3 fruit fly cellular contexts compared by ENCODE assay signal in genomic region chr3L:3472786-3473185, dm6.
TF ChIP-seq lines count a peak whose summit lies in the region.

No protein-coding gene starts in this region.

TF ChIP-seq in whole organism, embryonic, 481 proteins besides CTCF, POLR2A, EP300 and RAD21 (continued from another document and continues in another):
- TF ChIP-seq B-H1 (GFP tag; IDR thresholded peaks at IDR 0.05; lab: Robert Waterston, UW) = peak; percentile 67
- TF ChIP-seq lmd (GFP tag; IDR thresholded peaks at IDR 0.05; lab: Robert Waterston, UW) = peak; percentile 71
- peak; percentile 25; the same call in 1 of the 2 replicates for TF ChIP-seq CG9215 (GFP tag; IDR thresholded peaks at IDR 0.05; lab: Robert Waterston, UW)
- no peak for TF ChIP-seq CG34224 (GFP tag; IDR thresholded peaks at IDR 0.05; lab: Robert Waterston, UW; ENCODE audit: partially characterized antibody)
- no peak for TF ChIP-seq zf30C (GFP tag; optimal IDR thresholded peaks at IDR 0.05; lab: Kevin White, UChicago)
- TF ChIP-seq CG10209 (GFP tag; optimal IDR thresholded peaks at IDR 0.05; lab: Kevin White, UChicago) = peak; percentile 68
- no peak for TF ChIP-seq Six4 (GFP tag; optimal IDR thresholded peaks at IDR 0.05; lab: Kevin White, UChicago)
- no peak for TF ChIP-seq CG10321 (GFP tag; IDR thresholded peaks at IDR 0.05; lab: Robert Waterston, UW)
- TF ChIP-seq oc (tag; optimal IDR thresholded peaks at IDR 0.05; lab: Kevin White, UChicago) = peak; percentile 51
- peak; percentile 69; the same call in 2 of the 3 replicates for TF ChIP-seq otp (GFP tag; IDR thresholded peaks at IDR 0.05; lab: Robert Waterston, UW)
- no peak for TF ChIP-seq sr (GFP tag; IDR thresholded peaks at IDR 0.05; lab: Robert Waterston, UW)
- TF ChIP-seq Med (GFP tag; lab: Kevin White, UChicago) = peak; percentile 96
- peak; percentile 51 for TF ChIP-seq CG10274 (GFP tag; optimal IDR thresholded peaks at IDR 0.05; lab: Kevin White, UChicago)
- peak; percentile 47; the same call in 1 of the 2 replicates for TF ChIP-seq CG43689 (GFP tag; IDR thresholded peaks at IDR 0.05; lab: Robert Waterston, UW)
- TF ChIP-seq CG17186 (GFP tag; optimal IDR thresholded peaks at IDR 0.05; lab: Kevin White, UChicago) = no peak
- no peak for TF ChIP-seq sens-2 (GFP tag; IDR thresholded peaks at IDR 0.05; lab: Robert Waterston, UW)
- peak; percentile 43 for TF ChIP-seq phol (tag; optimal IDR thresholded peaks at IDR 0.05; lab: Kevin White, UChicago)
- peak; percentile 82 for TF ChIP-seq vvl (GFP tag; IDR thresholded peaks at IDR 0.05; lab: Robert Waterston, UW)
- peak; percentile 38 for TF ChIP-seq NK7.1 (GFP tag; optimal IDR thresholded peaks at IDR 0.05; lab: Kevin White, UChicago)
- TF ChIP-seq emc (GFP tag; optimal IDR thresholded peaks at IDR 0.05; lab: Kevin White, UChicago) = no peak
- TF ChIP-seq CG31224 (GFP tag; IDR thresholded peaks at IDR 0.05; lab: Robert Waterston, UW) = peak; percentile 62
- no peak for TF ChIP-seq lov (optimal IDR thresholded peaks at IDR 0.05; lab: Kevin White, UChicago)
- TF ChIP-seq lov (GFP tag; IDR thresholded peaks at IDR 0.05; lab: Robert Waterston, UW) = peak; percentile 68; the same call in 1 of the 3 replicates
- no peak for TF ChIP-seq CkIIα-i1 (GFP tag; IDR thresholded peaks at IDR 0.05; lab: Robert Waterston, UW)
- TF ChIP-seq Max (GFP tag; optimal IDR thresholded peaks at IDR 0.05; lab: Kevin White, UChicago) = no peak
- no peak for TF ChIP-seq Hr78 (GFP tag; optimal IDR thresholded peaks at IDR 0.05; lab: Kevin White, UChicago)
- TF ChIP-seq HmgD (GFP tag; optimal IDR thresholded peaks at IDR 0.05; lab: Kevin White, UChicago) = no peak
- TF ChIP-seq CG13123 (GFP tag; optimal IDR thresholded peaks at IDR 0.05; lab: Kevin White, UChicago) = no peak
- peak; percentile 52 for TF ChIP-seq D19A (tag; optimal IDR thresholded peaks at IDR 0.05; lab: Kevin White, UChicago)
- no peak for TF ChIP-seq ftz-f1 (GFP tag; optimal IDR thresholded peaks at IDR 0.05; lab: Kevin White, UChicago)
- TF ChIP-seq CG6175 (GFP tag; IDR thresholded peaks at IDR 0.05; lab: Robert Waterston, UW) = no peak
- peak; percentile 49 for TF ChIP-seq CG5180 (GFP tag; optimal IDR thresholded peaks at IDR 0.05; lab: Kevin White, UChicago)
- TF ChIP-seq shn (GFP tag; optimal IDR thresholded peaks at IDR 0.05; lab: Kevin White, UChicago) = no peak
- no peak for TF ChIP-seq Bdp1 (GFP tag; optimal IDR thresholded peaks at IDR 0.05; lab: Kevin White, UChicago)
- TF ChIP-seq Side (GFP tag; optimal IDR thresholded peaks at IDR 0.05; lab: Kevin White, UChicago) = peak; percentile 63
- peak; percentile 54 for TF ChIP-seq Asciz (GFP tag; optimal IDR thresholded peaks at IDR 0.05; lab: Kevin White, UChicago)
- peak; percentile 57; the same call in 2 of the 3 replicates for TF ChIP-seq CG14050 (GFP tag; IDR thresholded peaks at IDR 0.05; lab: Robert Waterston, UW)
- peak; percentile 75 for TF ChIP-seq CG17359 (tag; optimal IDR thresholded peaks at IDR 0.05; lab: Kevin White, UChicago)
- TF ChIP-seq Rx (GFP tag; IDR thresholded peaks at IDR 0.05; lab: Robert Waterston, UW) = peak; percentile 69
- TF ChIP-seq yki (optimal IDR thresholded peaks at IDR 0.05; lab: Kevin White, UChicago) = no peak
- TF ChIP-seq jing (GFP tag; optimal IDR thresholded peaks at IDR 0.05; lab: Kevin White, UChicago) = no peak
- peak; percentile 73 for TF ChIP-seq CG12219 (GFP tag; optimal IDR thresholded peaks at IDR 0.05; lab: Kevin White, UChicago)
- peak; percentile 5 for TF ChIP-seq ewg (GFP tag; optimal IDR thresholded peaks at IDR 0.05; lab: Kevin White, UChicago)
- TF ChIP-seq CG11093 (GFP tag; IDR thresholded peaks at IDR 0.05; lab: Robert Waterston, UW) = no peak
- TF ChIP-seq CG4360 (GFP tag; IDR thresholded peaks at IDR 0.05; lab: Robert Waterston, UW) = no peak

TF ChIP-seq in whole organism, prepupa, 60 proteins besides CTCF, POLR2A, EP300 and RAD21 (continued from another document):
- TF ChIP-seq CG6792 (GFP tag; optimal IDR thresholded peaks at IDR 0.05; lab: Kevin White, UChicago) (peak; percentile 51), Blimp-1 (GFP tag; optimal IDR thresholded peaks at IDR 0.05; lab: Kevin White, UChicago) (no peak), Smox (GFP tag; optimal IDR thresholded peaks at IDR 0.05; lab: Kevin White, UChicago) (peak; percentile 33), CG6808 (GFP tag; optimal IDR thresholded peaks at IDR 0.05; lab: Kevin White, UChicago) (peak; percentile 62), achi (GFP tag; optimal IDR thresholded peaks at IDR 0.05; lab: Kevin White, UChicago) (peak; percentile 51), Ets21C (GFP tag; optimal IDR thresholded peaks at IDR 0.05; lab: Kevin White, UChicago) (peak; percentile 16), CG7368 (GFP tag; optimal IDR thresholded peaks at IDR 0.05; lab: Kevin White, UChicago) (peak; percentile 40), OdsH (GFP tag; optimal IDR thresholded peaks at IDR 0.05; lab: Kevin White, UChicago) (no peak), Lpt (GFP tag; optimal IDR thresholded peaks at IDR 0.05; lab: Kevin White, UChicago) (no peak), svp (GFP tag; lab: Kevin White, UChicago) (peak; percentile 68), Sox14 (GFP tag; optimal IDR thresholded peaks at IDR 0.05; lab: Kevin White, UChicago) (peak; percentile 39), pdm3 (GFP tag; optimal IDR thresholded peaks at IDR 0.05; lab: Kevin White, UChicago) (no peak), CG9139 (GFP tag; optimal IDR thresholded peaks at IDR 0.05; lab: Kevin White, UChicago) (peak; percentile 7), acj6 (GFP tag; optimal IDR thresholded peaks at IDR 0.05; lab: Kevin White, UChicago) (peak; percentile 57), CG8632 (GFP tag; optimal IDR thresholded peaks at IDR 0.05; lab: Kevin White, UChicago) (peak; percentile 20), Ets96B (tag; optimal IDR thresholded peaks at IDR 0.05; lab: Kevin White, UChicago) (peak; percentile 65), fd59A (GFP tag; optimal IDR thresholded peaks at IDR 0.05; lab: Kevin White, UChicago) (peak; percentile 43), vri (GFP tag; optimal IDR thresholded peaks at IDR 0.05; lab: Kevin White, UChicago) (peak; percentile 27), CG1621 (tag; optimal IDR thresholded peaks at IDR 0.05; lab: Kevin White, UChicago) (peak; percentile 48), CG31627 (GFP tag; optimal IDR thresholded peaks at IDR 0.05; lab: Kevin White, UChicago) (peak; percentile 41), Hr38 (GFP tag; optimal IDR thresholded peaks at IDR 0.05; lab: Kevin White, UChicago) (no peak), CG11294 (GFP tag; IDR thresholded peaks at IDR 0.05; lab: Robert Waterston, UW) (no peak), CG32006 (GFP tag; optimal IDR thresholded peaks at IDR 0.05; lab: Kevin White, UChicago) (no peak), ss (GFP tag; optimal IDR thresholded peaks at IDR 0.05; lab: Kevin White, UChicago) (peak; percentile 46 to 74), cyc (GFP tag; optimal IDR thresholded peaks at IDR 0.05; lab: Kevin White, UChicago) (peak; percentile 17), Hr39 (GFP tag; optimal IDR thresholded peaks at IDR 0.05; lab: Kevin White, UChicago) (peak; percentile 10), CG6163 (GFP tag; IDR thresholded peaks at IDR 0.05; lab: Robert Waterston, UW) (peak; percentile 72), CG6276 (GFP tag; optimal IDR thresholded peaks at IDR 0.05; lab: Kevin White, UChicago) (no peak), Eip75B (GFP tag; optimal IDR thresholded peaks at IDR 0.05; lab: Kevin White, UChicago) (peak; percentile 42), lz (GFP tag; optimal IDR thresholded peaks at IDR 0.05; lab: Kevin White, UChicago) (peak; percentile 30), Gug (GFP tag; IDR thresholded peaks at IDR 0.05; lab: Robert Waterston, UW) (0 out of 2 replicates have a peak, but pooled peaks have one; percentile 16), CG11762 (GFP tag; optimal IDR thresholded peaks at IDR 0.05; lab: Kevin White, UChicago; ENCODE audit: insufficient read depth) (peak; percentile 4), CG10631 (GFP tag; optimal IDR thresholded peaks at IDR 0.05; lab: Kevin White, UChicago) (peak; percentile 35), CG6854 (GFP tag; optimal IDR thresholded peaks at IDR 0.05; lab: Kevin White, UChicago) (no peak), salr (GFP tag; optimal IDR thresholded peaks at IDR 0.05; lab: Kevin White, UChicago) (peak in 1 of 2 experiments; percentile 36), CG10669 (GFP tag; optimal IDR thresholded peaks at IDR 0.05; lab: Kevin White, UChicago) (peak; percentile 54), Eip78C (GFP tag; lab: Kevin White, UChicago) (peak; percentile 71), CG16779 (tag; optimal IDR thresholded peaks at IDR 0.05; lab: Kevin White, UChicago) (peak; percentile 41), Sox102F (GFP tag; optimal IDR thresholded peaks at IDR 0.05; lab: Kevin White, UChicago) (peak; percentile 58), net (GFP tag; optimal IDR thresholded peaks at IDR 0.05; lab: Kevin White, UChicago) (peak; percentile 54), CG3919 (GFP tag; optimal IDR thresholded peaks at IDR 0.05; lab: Kevin White, UChicago) (peak; percentile 38)

TF ChIP-seq in whole organism, wandering third instar larva, 38 proteins besides CTCF, POLR2A, EP300 and RAD21 (continued from another document):
- no peak for TF ChIP-seq usp (GFP tag; optimal IDR thresholded peaks at IDR 0.05; lab: Kevin White, UChicago)
- TF ChIP-seq tai (GFP tag; optimal IDR thresholded peaks at IDR 0.05; lab: Kevin White, UChicago) = no peak
- TF ChIP-seq CG9705 (GFP tag; optimal IDR thresholded peaks at IDR 0.05; lab: Kevin White, UChicago) = no peak
- no peak for TF ChIP-seq dmrt93B (GFP tag; optimal IDR thresholded peaks at IDR 0.05; lab: Kevin White, UChicago)
- TF ChIP-seq h (GFP tag; optimal IDR thresholded peaks at IDR 0.05; lab: Kevin White, UChicago) = peak; percentile 56
- no peak for TF ChIP-seq sage (GFP tag; optimal IDR thresholded peaks at IDR 0.05; lab: Kevin White, UChicago)
- no peak for TF ChIP-seq lola (GFP tag; optimal IDR thresholded peaks at IDR 0.05; lab: Kevin White, UChicago)
- no peak for TF ChIP-seq Hr83 (GFP tag; optimal IDR thresholded peaks at IDR 0.05; lab: Kevin White, UChicago; ENCODE audit: poor library complexity, severe bottlenecking)
- no peak for TF ChIP-seq brk (GFP tag; optimal IDR thresholded peaks at IDR 0.05; lab: Kevin White, UChicago)
- no peak for TF ChIP-seq Hr78 (GFP tag; optimal IDR thresholded peaks at IDR 0.05; lab: Kevin White, UChicago)
